Fruit fly (Drosophila melanogaster) whole organism, embryonic: ENCODE measurements around the gene G6P.

Source experiments
- Asciz ChIP-seq: fragments of 200-800 bp; sonication (Bioruptor generic); optimal IDR thresholded peaks from 2 replicates; lab custom pipeline; 2017; ENCODE audit warnings: missing biosample characterization, mild to moderate bottlenecking, missing genetic modification characterization, missing genetic modification reagents
- Atf6 ChIP-seq: fragments of 200-800 bp; sonication (Bioruptor generic); IDR thresholded peaks from 2 replicates; pipeline ENCODE4 v1.3.6; 2022; ENCODE audit warnings: missing biosample characterization, missing genetic modification characterization
- BtbVII ChIP-seq: fragments of 200-800 bp; sonication (Bioruptor generic); optimal IDR thresholded peaks from 3 replicates; lab custom pipeline; 2017; ENCODE audit warnings: missing biosample characterization, mild to moderate bottlenecking, missing genetic modification characterization
- Bteb2 ChIP-seq: fragments of 200-800 bp; sonication (Bioruptor generic); optimal IDR thresholded peaks from 2 replicates; lab custom pipeline; 2016; ENCODE audit warnings: missing biosample characterization, missing genetic modification characterization
- CG10147 ChIP-seq: fragments of 200-800 bp; sonication (Bioruptor generic); optimal IDR thresholded peaks from 2 replicates; lab custom pipeline; 2019; ENCODE audit warnings: missing biosample characterization, mild to moderate bottlenecking, missing genetic modification characterization, moderate library complexity
- CG1024 ChIP-seq: fragments of 200-800 bp; sonication (Bioruptor generic); IDR thresholded peaks from 2 replicates; pipeline ENCODE4 v1.3.6; 2022; ENCODE audit warnings: missing biosample characterization, missing genetic modification characterization
- CG10959 ChIP-seq: fragments of 200-800 bp; sonication (Bioruptor generic); IDR thresholded peaks from 2 replicates; pipeline ENCODE4 v1.3.6; 2022; ENCODE audit warnings: missing biosample characterization, missing genetic modification characterization
- CG12236 ChIP-seq: fragments of 200-800 bp; sonication (Bioruptor generic); optimal IDR thresholded peaks from 2 replicates; lab custom pipeline; 2016; ENCODE audit warnings: missing biosample characterization, missing genetic modification characterization
- CG12299 ChIP-seq: fragments of 200-800 bp; sonication (Bioruptor generic); optimal IDR thresholded peaks from 2 replicates; lab custom pipeline; 2018; ENCODE audit warnings: missing biosample characterization, mild to moderate bottlenecking, missing genetic modification characterization
- CG1233 ChIP-seq: fragments of 200-800 bp; sonication (Bioruptor generic); optimal IDR thresholded peaks from 4 replicates; lab custom pipeline; 2018; ENCODE audit warnings: missing biosample characterization, mild to moderate bottlenecking, missing genetic modification characterization
- CG14050 ChIP-seq: fragments of 200-800 bp; sonication (Bioruptor generic); IDR thresholded peaks from 3 replicates; pipeline ENCODE4 v1.3.6; 2022; ENCODE audit warnings: missing biosample characterization, missing genetic modification characterization
- CG14965 ChIP-seq: fragments of 200-800 bp; sonication (Bioruptor generic); optimal IDR thresholded peaks from 2 replicates; lab custom pipeline; 2016; ENCODE audit warnings: missing biosample characterization, missing genetic modification characterization, borderline replicate concordance
- CG1603 ChIP-seq: fragments of 200-800 bp; sonication (Bioruptor generic); optimal IDR thresholded peaks from 2 replicates; lab custom pipeline; 2019; ENCODE audit warnings: missing biosample characterization, mild to moderate bottlenecking, missing genetic modification characterization, moderate library complexity
- CG17361 ChIP-seq: fragments of 200-800 bp; sonication (Bioruptor generic); IDR thresholded peaks from 3 replicates; pipeline ENCODE4 v1.3.6; 2022; ENCODE audit warnings: missing biosample characterization, missing genetic modification characterization
- CG32767 ChIP-seq: fragments of 200-800 bp; sonication (Bioruptor generic); IDR thresholded peaks from 2 replicates; pipeline ENCODE4 v1.3.6; 2022; ENCODE audit warnings: missing biosample characterization, missing genetic modification characterization
- CG32772 ChIP-seq: fragments of 200-800 bp; sonication (Bioruptor generic); IDR thresholded peaks from 2 replicates; pipeline ENCODE4 v1.3.6; 2022; ENCODE audit warnings: missing biosample characterization, missing genetic modification characterization
- CG34224 ChIP-seq: fragments of 200-800 bp; sonication (Bioruptor generic); IDR thresholded peaks from 3 replicates; pipeline ENCODE4 v1.3.6; 2022; ENCODE audit warnings: missing biosample characterization, missing genetic modification characterization; ENCODE audit not compliant: partially characterized antibody
- CG3726 ChIP-seq: fragments of 200-800 bp; sonication (Bioruptor generic); IDR thresholded peaks from 3 replicates; pipeline ENCODE4, ENCODE4 v1.3.6; 2022; ENCODE audit warnings: missing biosample characterization, missing genetic modification characterization
- CG42726 ChIP-seq: fragments of 200-800 bp; sonication (Bioruptor generic); IDR thresholded peaks from 2 replicates; pipeline ENCODE4 v1.3.6; 2022; ENCODE audit warnings: missing biosample characterization, missing genetic modification characterization; ENCODE audit not compliant: partially characterized antibody
- CG4404 ChIP-seq: fragments of 200-800 bp; sonication (Bioruptor generic); IDR thresholded peaks from 2 replicates; pipeline ENCODE4 v1.3.6; 2022; ENCODE audit warnings: missing biosample characterization, missing genetic modification characterization
- CG4424 ChIP-seq: fragments of 200-800 bp; sonication (Bioruptor generic); optimal IDR thresholded peaks from 3 replicates; lab custom pipeline; 2016; ENCODE audit warnings: missing biosample characterization, missing genetic modification characterization
- CG7271 ChIP-seq: fragments of 200-800 bp; sonication (Bioruptor generic); optimal IDR thresholded peaks from 2 replicates; lab custom pipeline; 2018; ENCODE audit warnings: missing biosample characterization, mild to moderate bottlenecking, missing genetic modification characterization, moderate library complexity
- CG7786 ChIP-seq: fragments of 200-800 bp; sonication (Bioruptor generic); optimal IDR thresholded peaks from 2 replicates; lab custom pipeline; 2016; ENCODE audit warnings: missing biosample characterization, missing genetic modification characterization
- CG8290 ChIP-seq, 3 experiments: fragments of 200-800 bp; sonication (Bioruptor generic); optimal IDR thresholded peaks; 2 replicates each; lab custom pipeline; 2016 to 2019; ENCODE audit warnings: missing biosample characterization in 3 of 3, missing genetic modification characterization in 3 of 3, mild to moderate bottlenecking in 2 of 3, moderate library complexity in 1 of 3
- CG9876 ChIP-seq: fragments of 200-800 bp; sonication (Bioruptor generic); optimal IDR thresholded peaks from 2 replicates; lab custom pipeline; 2016; ENCODE audit warnings: missing biosample characterization, missing genetic modification characterization
- Dip2 ChIP-seq: fragments of 200-800 bp; sonication (Bioruptor generic); IDR thresholded peaks from 2 replicates; pipeline ENCODE4 v1.3.6; 2022; ENCODE audit warnings: missing biosample characterization, missing genetic modification characterization
- Dll ChIP-seq: fragments of 200-800 bp; sonication (Bioruptor generic); IDR thresholded peaks from 4 replicates; pipeline ENCODE4 v1.3.6; 2022; ENCODE audit warnings: missing biosample characterization, missing genetic modification characterization; ENCODE audit not compliant: partially characterized antibody
- Elba2 ChIP-seq: fragments of 200-800 bp; sonication (Bioruptor generic); optimal IDR thresholded peaks from 3 replicates; lab custom pipeline; 2016; ENCODE audit warnings: missing biosample characterization, missing genetic modification characterization
- Fer2 ChIP-seq: fragments of 200-800 bp; sonication (Bioruptor generic); optimal IDR thresholded peaks from 2 replicates; lab custom pipeline; 2018; ENCODE audit warnings: missing biosample characterization, mild to moderate bottlenecking, missing genetic modification characterization, moderate library complexity
- Fer3 ChIP-seq: fragments of 200-800 bp; sonication (Bioruptor generic); optimal IDR thresholded peaks from 2 replicates; lab custom pipeline; 2018; ENCODE audit warnings: missing biosample characterization, mild to moderate bottlenecking, missing genetic modification characterization, moderate library complexity
- Hr3 ChIP-seq: fragments of 200-800 bp; sonication (Bioruptor generic); optimal IDR thresholded peaks from 3 replicates; lab custom pipeline; 2016; ENCODE audit warnings: missing biosample characterization, missing genetic modification characterization
- Lhr ChIP-seq: fragments of 200-800 bp; sonication (Bioruptor generic); optimal IDR thresholded peaks from 3 replicates; lab custom pipeline; 2017; ENCODE audit warnings: mild to moderate bottlenecking, missing biosample characterization, missing genetic modification reagents, missing genetic modification characterization
- Neu2 ChIP-seq: fragments of 200-800 bp; sonication (Bioruptor generic); optimal IDR thresholded peaks from 3 replicates; lab custom pipeline; 2016; ENCODE audit warnings: missing biosample characterization, missing genetic modification characterization, borderline replicate concordance
- Xbp1 ChIP-seq: fragments of 200-800 bp; sonication (Bioruptor generic); optimal IDR thresholded peaks from 3 replicates; lab custom pipeline; 2016; ENCODE audit warnings: missing biosample characterization, mild to moderate bottlenecking, missing genetic modification characterization
- ac ChIP-seq: fragments of 200-800 bp; sonication (Bioruptor generic); optimal IDR thresholded peaks from 3 replicates; lab custom pipeline; 2017; ENCODE audit warnings: missing biosample characterization, mild to moderate bottlenecking, missing genetic modification characterization
- ato ChIP-seq: fragments of 200-800 bp; sonication (Bioruptor generic); IDR thresholded peaks from 2 replicates; pipeline ENCODE4 v1.3.6; 2022; ENCODE audit warnings: missing biosample characterization, missing genetic modification characterization; ENCODE audit not compliant: partially characterized antibody
- bab2 ChIP-seq: fragments of 200-800 bp; sonication (Bioruptor generic); optimal IDR thresholded peaks from 2 replicates; lab custom pipeline; 2016; ENCODE audit warnings: missing biosample characterization, missing genetic modification characterization
- bcd ChIP-seq: fragments of 200-800 bp; sonication (Bioruptor generic); optimal IDR thresholded peaks from 2 replicates; lab custom pipeline; 2017; ENCODE audit warnings: missing biosample characterization, mild to moderate bottlenecking, missing genetic modification characterization
- bowl ChIP-seq: fragments of 200-800 bp; sonication (Bioruptor generic); IDR thresholded peaks from 2 replicates; pipeline ENCODE4 v1.3.6; 2022; ENCODE audit warnings: missing biosample characterization, missing genetic modification characterization
- cg ChIP-seq: fragments of 200-800 bp; sonication (Bioruptor generic); optimal IDR thresholded peaks from 3 replicates; lab custom pipeline; 2019; ENCODE audit warnings: missing biosample characterization, mild to moderate bottlenecking, missing genetic modification characterization, moderate library complexity
- chm ChIP-seq: fragments of 200-800 bp; sonication (Bioruptor generic); IDR thresholded peaks from 2 replicates; pipeline ENCODE4 v1.3.6; 2022; ENCODE audit warnings: missing biosample characterization, missing genetic modification characterization
- exex ChIP-seq: fragments of 200-800 bp; sonication (Bioruptor generic); optimal IDR thresholded peaks from 4 replicates; lab custom pipeline; 2018; ENCODE audit warnings: missing biosample characterization, mild to moderate bottlenecking, missing genetic modification characterization, moderate library complexity
- fru ChIP-seq: fragments of >200 bp; optimal IDR thresholded peaks from 2 replicates; lab custom pipeline; 2017
- gem ChIP-seq: fragments of 200-800 bp; sonication (Bioruptor generic); optimal IDR thresholded peaks from 2 replicates; lab custom pipeline; 2019; ENCODE audit warnings: missing biosample characterization, mild to moderate bottlenecking, missing genetic modification characterization, moderate library complexity
- hth ChIP-seq: fragments of >200 bp; optimal IDR thresholded peaks from 2 replicates; lab custom pipeline; 2017; ENCODE audit warnings: inconsistent platforms
- oc ChIP-seq: fragments of 200-800 bp; sonication (Bioruptor generic); optimal IDR thresholded peaks from 2 replicates; lab custom pipeline; 2018; ENCODE audit warnings: missing biosample characterization, mild to moderate bottlenecking, missing genetic modification characterization, moderate library complexity
- sens ChIP-seq: fragments of 200-800 bp; sonication (Bioruptor generic); peaks from one replicate; lab custom pipeline; 2016; ENCODE audit warnings: missing biosample characterization, missing genetic modification characterization
- slou ChIP-seq: fragments of 200-800 bp; sonication (Bioruptor generic); optimal IDR thresholded peaks from 3 replicates; lab custom pipeline; 2016; ENCODE audit warnings: missing biosample characterization, missing genetic modification characterization
- trh ChIP-seq: fragments of 200-800 bp; sonication (Bioruptor generic); optimal IDR thresholded peaks from 2 replicates; lab custom pipeline; 2016; ENCODE audit warnings: missing biosample characterization, missing genetic modification characterization
- unc-4 ChIP-seq: fragments of 200-800 bp; sonication (Bioruptor generic); IDR thresholded peaks from 2 replicates; pipeline ENCODE4 v1.3.6; 2022; ENCODE audit warnings: missing biosample characterization, missing genetic modification characterization; ENCODE audit not compliant: partially characterized antibody

G6P gene

DNA sequence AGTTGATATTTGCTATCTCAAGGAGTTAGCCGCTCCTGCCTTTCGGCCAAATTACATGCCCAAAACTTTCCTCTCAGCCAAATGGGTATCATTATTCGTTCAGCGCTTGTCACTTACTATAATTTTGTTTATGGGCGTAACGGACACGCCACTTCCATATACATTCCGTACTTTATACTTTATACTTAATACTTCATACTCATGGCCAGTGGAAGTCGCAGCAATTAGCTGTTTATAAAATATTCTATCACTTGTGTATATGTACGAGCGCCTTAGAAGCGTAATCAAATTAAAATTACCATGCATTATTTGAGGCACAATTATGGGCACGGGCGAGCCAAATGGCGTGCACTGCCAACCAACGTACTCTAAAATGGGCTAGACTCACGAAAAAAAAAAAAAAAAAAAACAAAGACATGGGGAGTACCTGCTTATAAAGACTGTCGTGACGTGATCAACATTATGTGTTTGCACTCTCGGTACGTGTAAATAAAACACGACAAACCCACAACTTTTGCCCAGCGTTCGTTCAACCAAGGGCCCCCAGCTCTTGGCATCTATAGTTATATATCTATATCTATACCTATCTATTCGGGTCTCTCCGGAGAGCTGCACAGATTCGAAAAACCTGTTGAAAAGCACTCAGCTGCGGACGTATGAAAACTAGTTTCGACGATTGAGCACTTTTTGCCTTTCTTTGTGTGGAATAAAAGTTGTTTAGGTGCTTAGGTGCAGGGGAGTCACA, 45.8 kb upstream of the G6P start (continued):
- no peak for TF ChIP-seq Elba2 (GFP tag; lab: Kevin White, UChicago)
- TF ChIP-seq Atf6: no peak
- peak; percentile 49 for TF ChIP-seq CG8290 (GFP tag; optimal IDR thresholded peaks at IDR 0.05; lab: Kevin White, UChicago)
- TF ChIP-seq CG8290 (tag; optimal IDR thresholded peaks at IDR 0.05; lab: Kevin White, UChicago): peak; percentile 7 to 9
- TF ChIP-seq exex (tag; lab: Kevin White, UChicago): no peak
- no peak for TF ChIP-seq trh (GFP tag; lab: Kevin White, UChicago)
- no peak for TF ChIP-seq CG32767
- TF ChIP-seq chm (GFP tag; lab: Robert Waterston, UW): no peak
- no peak for TF ChIP-seq CG10959
- TF ChIP-seq Hr3 (GFP tag; lab: Kevin White, UChicago): no peak
- TF ChIP-seq Dll (GFP tag; lab: Robert Waterston, UW): peak; percentile 36; the same call in 1 of the 4 replicates
- TF ChIP-seq hth (lab: Kevin White, UChicago): no peak
- no peak for TF ChIP-seq CG7271 (tag; lab: Kevin White, UChicago)
- no peak for TF ChIP-seq Lhr
- TF ChIP-seq CG4404 (GFP tag; lab: Robert Waterston, UW): no peak
- TF ChIP-seq CG17361 (GFP tag; lab: Robert Waterston, UW): no peak
- TF ChIP-seq CG12236 (GFP tag; lab: Kevin White, UChicago): no peak
- TF ChIP-seq gem (tag; lab: Kevin White, UChicago): no peak
- TF ChIP-seq ac (GFP tag; lab: Kevin White, UChicago): no peak
- no peak for TF ChIP-seq Neu2 (GFP tag; lab: Kevin White, UChicago)
- TF ChIP-seq CG14965 (GFP tag; lab: Kevin White, UChicago): no peak
- TF ChIP-seq CG32772 (GFP tag; lab: Robert Waterston, UW): 0 out of 2 replicates have a peak, but pooled peaks have one; percentile 25
- TF ChIP-seq Xbp1 (GFP tag; lab: Kevin White, UChicago): no peak
- TF ChIP-seq Dip2 (GFP tag; lab: Robert Waterston, UW): no peak
- TF ChIP-seq sens (GFP tag; lab: Kevin White, UChicago): peak; percentile 71
- TF ChIP-seq bab2: no peak
- no peak for TF ChIP-seq BtbVII (GFP tag; lab: Kevin White, UChicago)
- TF ChIP-seq Fer3 (tag; lab: Kevin White, UChicago): no peak
- TF ChIP-seq cg: no peak
- TF ChIP-seq ato (GFP tag; lab: Robert Waterston, UW): no peak
- TF ChIP-seq Bteb2: no peak
- no peak for TF ChIP-seq fru (lab: Kevin White, UChicago)
- no peak for TF ChIP-seq Fer2 (tag; lab: Kevin White, UChicago)
- TF ChIP-seq CG14050 (GFP tag; lab: Robert Waterston, UW): no peak
- no peak for TF ChIP-seq bcd (GFP tag; lab: Kevin White, UChicago)
- TF ChIP-seq CG12299 (tag; lab: Kevin White, UChicago): no peak
- no peak for TF ChIP-seq CG7786 (GFP tag; lab: Kevin White, UChicago)
- TF ChIP-seq CG9876 (GFP tag; lab: Kevin White, UChicago): no peak
- no peak for TF ChIP-seq CG3726
- TF ChIP-seq CG34224: peak; percentile 21; the same call in 1 of the 3 replicates
- no peak for TF ChIP-seq CG4424
- TF ChIP-seq CG1024: no peak
- no peak for TF ChIP-seq oc (tag; lab: Kevin White, UChicago)
- no peak for TF ChIP-seq Asciz (GFP tag; lab: Kevin White, UChicago)
- TF ChIP-seq slou (GFP tag; lab: Kevin White, UChicago): no peak
- no peak for TF ChIP-seq CG1233
- TF ChIP-seq CG42726: no peak
- no peak for TF ChIP-seq unc-4
- TF ChIP-seq CG1603 (tag; lab: Kevin White, UChicago): no peak
- no peak for TF ChIP-seq CG10147 (GFP tag; lab: Kevin White, UChicago)
- TF ChIP-seq bowl (GFP tag; lab: Robert Waterston, UW): no peak
